Worm (Caenorhabditis elegans): ENCODE results near the gene fbxa-78.

DNA sequence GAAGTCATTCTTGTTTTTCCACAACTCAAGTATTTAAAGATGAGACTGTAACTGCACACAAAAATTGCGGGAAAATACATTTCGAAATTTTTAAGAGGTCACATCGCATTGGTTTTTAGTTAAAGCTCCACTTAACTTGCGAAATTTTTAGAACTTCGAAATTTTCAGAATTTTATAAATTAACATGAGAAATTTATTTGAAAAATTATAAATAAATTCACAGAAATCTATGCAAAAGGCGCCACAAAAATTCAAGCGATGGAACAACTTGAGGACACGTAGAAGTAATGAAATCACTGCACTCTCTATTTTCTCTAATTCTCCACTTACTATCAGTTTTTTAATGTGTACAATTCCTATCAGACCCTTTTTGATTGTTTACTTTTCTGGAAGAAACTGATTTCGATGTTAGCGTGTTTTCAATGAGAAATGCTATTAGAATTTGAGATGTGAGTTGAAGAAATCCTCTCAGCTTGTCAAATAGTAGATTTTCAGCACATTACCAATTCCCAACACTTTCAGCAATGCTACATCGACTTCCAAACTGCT, 13.2 kb upstream of the fbxa-78 start, which contains the start of gene fbxa-31:
- TF ChIP-seq him-1 (tag; optimal IDR thresholded peaks at IDR 0.05) (no peak), dao-5 (tag; optimal IDR thresholded peaks at IDR 0.05) (no peak), W03F9.2 (tag; optimal IDR thresholded peaks at IDR 0.05) (no peak)

Measured in whole organism, L4/young adult.